Worm (Caenorhabditis elegans): ENCODE results near the gene mma-1.

mma-1 gene

DNA sequence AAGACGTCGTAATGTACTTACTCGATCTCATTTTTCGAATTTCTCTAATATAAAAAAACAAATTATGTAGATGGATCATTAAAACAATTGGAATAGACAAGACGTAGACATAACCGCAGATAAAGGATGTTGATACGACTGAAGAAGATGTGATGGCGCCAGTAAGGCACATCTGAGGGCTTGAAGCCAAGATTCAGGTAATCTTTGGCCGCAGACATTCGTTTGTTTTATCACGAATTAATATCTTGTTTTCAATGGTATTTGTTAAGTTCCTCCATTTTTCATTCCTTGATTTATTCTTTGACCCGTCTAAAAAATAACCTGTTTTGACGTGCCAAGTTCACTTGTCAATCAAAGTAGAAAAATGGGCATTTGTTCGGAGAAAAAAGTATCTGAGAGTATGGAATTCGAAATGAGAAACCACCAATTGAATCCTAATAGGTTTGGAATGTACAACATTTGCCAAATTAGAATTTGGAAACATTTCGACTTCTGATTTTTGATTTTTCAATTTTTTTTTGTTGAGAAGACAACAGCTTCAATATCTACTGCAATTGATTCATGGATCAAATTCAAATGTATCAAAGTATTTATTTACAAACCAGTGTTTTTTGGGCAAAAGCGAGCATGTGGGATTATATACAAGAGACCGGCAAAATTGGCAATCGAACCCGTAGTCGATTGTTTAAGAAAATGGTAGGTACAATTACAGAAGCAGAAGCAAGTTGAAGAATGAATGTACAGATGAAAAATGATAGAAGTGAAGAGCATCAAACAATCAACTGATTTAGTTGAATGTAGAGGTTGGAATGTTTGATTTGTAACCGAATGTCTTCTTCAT lies 44.2 kb downstream of the mma-1 start (continued):
- TF ChIP-seq D1046.2 (GFP tag; IDR thresholded peaks at IDR 0.05) (no peak), lir-3 (tag; optimal IDR thresholded peaks at IDR 0.05) (no peak), sdz-12 (GFP tag; optimal IDR thresholded peaks at IDR 0.05) (no peak), egl-27 (tag; optimal IDR thresholded peaks at IDR 0.05) (no peak), daf-12 (tag; optimal IDR thresholded peaks at IDR 0.05) (no peak)

ce11 chrV:12550755-12551154 lies 45.3 kb downstream of the mma-1 start:
- TF ChIP-seq nhr-41 (GFP tag; IDR thresholded peaks at IDR 0.05) (no peak), hlh-30 (tag; optimal IDR thresholded peaks at IDR 0.05; ENCODE audit: insufficient read depth) (peak; percentile 67), aha-1 (tag) (peak; percentile 45)

DNA sequence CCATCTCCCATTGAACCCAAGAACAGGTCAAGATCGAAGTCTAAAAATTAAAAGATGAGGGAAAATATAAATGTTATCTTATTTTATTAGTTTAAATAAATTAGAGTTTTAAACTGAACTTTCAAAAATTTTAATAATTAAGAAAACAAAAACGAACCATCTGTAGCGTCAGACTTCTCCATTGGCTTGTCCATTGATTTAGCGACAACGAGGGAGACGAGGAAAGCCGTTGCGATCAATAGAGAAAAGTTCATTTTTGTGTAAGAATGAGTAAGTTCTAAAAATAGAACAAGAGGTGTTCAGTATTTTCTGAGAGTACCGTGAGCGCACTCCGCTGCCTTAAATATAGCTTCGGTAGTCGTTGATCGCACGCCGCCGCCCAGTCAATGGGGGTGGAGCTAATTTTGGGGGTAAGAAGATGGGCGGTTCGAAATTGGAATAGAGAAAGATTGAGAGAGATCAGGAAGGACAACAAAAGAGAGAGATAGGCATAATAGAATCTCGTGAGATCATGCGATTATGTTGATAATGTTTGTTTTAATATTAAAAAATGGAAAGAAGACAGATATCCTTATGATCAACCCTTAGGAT lies 46.0 kb downstream of the mma-1 start, which contains the start of gene F45D3.3:
Gene F45D3.3, minus strand, starts transcription at position 350 of the 591 bp plus-strand sequence.
- TF ChIP-seq ces-1 (GFP tag; optimal IDR thresholded peaks at IDR 0.05): no peak
- peak; percentile 18 to 58 for TF ChIP-seq mdl-1 (tag; optimal IDR thresholded peaks at IDR 0.05)
- TF ChIP-seq aly-2 (tag; optimal IDR thresholded peaks at IDR 0.05): no peak
- no peak for TF ChIP-seq dmd-9 (GFP tag; IDR thresholded peaks at IDR 0.05)
- 0 out of 2 replicates have a peak, but pooled peaks have one; percentile 31 for TF ChIP-seq php-3 (GFP tag; IDR thresholded peaks at IDR 0.05)
- peak; percentile 93 for TF ChIP-seq ama-1 (optimal IDR thresholded peaks at IDR 0.05)
- no peak for TF ChIP-seq arid-1 (GFP tag; conservative IDR thresholded peaks at IDR 0.05)
- TF ChIP-seq mxl-2 (GFP tag; conservative IDR thresholded peaks at IDR 0.05): no peak
- no peak for TF ChIP-seq nhr-76 (tag; optimal IDR thresholded peaks at IDR 0.05)
- TF ChIP-seq nhr-28 (tag; optimal IDR thresholded peaks at IDR 0.05): peak; percentile 30
- no peak for TF ChIP-seq ztf-11 (tag; optimal IDR thresholded peaks at IDR 0.05)
- no peak for TF ChIP-seq duxl-1 (tag; optimal IDR thresholded peaks at IDR 0.05; ENCODE audit: poor library complexity)
- no peak for TF ChIP-seq skn-1 (tag; optimal IDR thresholded peaks at IDR 0.05)
- TF ChIP-seq R02D3.7 (tag; optimal IDR thresholded peaks at IDR 0.05): no peak
- TF ChIP-seq hlh-11 (tag; optimal IDR thresholded peaks at IDR 0.05): peak; percentile 48
- TF ChIP-seq hlh-30 (tag; optimal IDR thresholded peaks at IDR 0.05; ENCODE audit: insufficient read depth): peak; percentile 13
- no peak for TF ChIP-seq daf-8 (GFP tag; IDR thresholded peaks at IDR 0.05)
- no peak for TF ChIP-seq madf-9 (GFP tag; conservative IDR thresholded peaks at IDR 0.05)
- TF ChIP-seq fos-1 (tag; optimal IDR thresholded peaks at IDR 0.05): no peak
- no peak for TF ChIP-seq ceh-20 (GFP tag; IDR thresholded peaks at IDR 0.05)
- no peak for TF ChIP-seq nhr-11 (tag; optimal IDR thresholded peaks at IDR 0.05)
- TF ChIP-seq lir-3 (tag; optimal IDR thresholded peaks at IDR 0.05): no peak
- TF ChIP-seq lin-39 (tag; optimal IDR thresholded peaks at IDR 0.05): no peak
- TF ChIP-seq F44E2.7 (GFP tag; IDR thresholded peaks at IDR 0.05): no peak
- no peak for TF ChIP-seq zfp-3 (GFP tag; conservative IDR thresholded peaks at IDR 0.05)
- TF ChIP-seq hmg-1.1 (GFP tag; IDR thresholded peaks at IDR 0.05): no peak
- no peak for TF ChIP-seq mes-2 (tag; optimal IDR thresholded peaks at IDR 0.05; ENCODE audit: poor library complexity, severe bottlenecking)
- no peak for TF ChIP-seq nhr-77 (tag; optimal IDR thresholded peaks at IDR 0.05)
- no peak for TF ChIP-seq zag-1 (tag; optimal IDR thresholded peaks at IDR 0.05)
- TF ChIP-seq nhr-111 (GFP tag; optimal IDR thresholded peaks at IDR 0.05): no peak
- no peak for TF ChIP-seq lin-15B (tag; optimal IDR thresholded peaks at IDR 0.05)
- TF ChIP-seq fkh-10 (GFP tag; optimal IDR thresholded peaks at IDR 0.05): no peak
- no peak for TF ChIP-seq gei-8 (GFP tag; optimal IDR thresholded peaks at IDR 0.05)
- TF ChIP-seq ceh-28 (tag; optimal IDR thresholded peaks at IDR 0.05): no peak
- TF ChIP-seq lin-29 (GFP tag; IDR thresholded peaks at IDR 0.05): no peak
- no peak for TF ChIP-seq egl-27 (tag; optimal IDR thresholded peaks at IDR 0.05)
- peak; percentile 28 for TF ChIP-seq mxl-3 (GFP tag; optimal IDR thresholded peaks at IDR 0.05)
- TF ChIP-seq nhr-25 (tag; optimal IDR thresholded peaks at IDR 0.05; ENCODE audit: borderline replicate concordance, insufficient read depth): no peak
- TF ChIP-seq ZK546.5 (tag; optimal IDR thresholded peaks at IDR 0.05): no peak
- no peak for TF ChIP-seq nhr-237 (tag; optimal IDR thresholded peaks at IDR 0.05)
- TF ChIP-seq ceh-62 (tag; optimal IDR thresholded peaks at IDR 0.05): no peak

All from whole organism, L4 larva.